Worm (Caenorhabditis elegans): ENCODE measurements around the gene F47B8.3.

ce11 chrV:14355738-14356368, 33.0 kb upstream of the F47B8.3 start, which contains the start of gene cyn-1:
- no peak for TF ChIP-seq med-1 (GFP tag; optimal IDR thresholded peaks at IDR 0.05; ENCODE audit: insufficient read depth)
- TF ChIP-seq klf-2 (GFP tag; conservative IDR thresholded peaks at IDR 0.05) = no peak
- no peak for TF ChIP-seq T22C8.4 (GFP tag; IDR thresholded peaks at IDR 0.05)
- TF ChIP-seq tab-1 (GFP tag; IDR thresholded peaks at IDR 0.05) = no peak
- 0 out of 2 replicates have a peak, but pooled peaks have one; percentile 34 for TF ChIP-seq flt-1 (GFP tag; IDR thresholded peaks at IDR 0.05)
